Fruit fly (Drosophila melanogaster): Measurements from ENCODE around the gene iPLA2-VIA.

The iPLA2-VIA gene

dm6 chr3L:9847420-9847977, 16.6 kb downstream of the iPLA2-VIA start (continued):
- TF ChIP-seq eyg (GFP tag; optimal IDR thresholded peaks at IDR 0.05): peak; percentile 17
- peak; percentile 37 for TF ChIP-seq pho (GFP tag; optimal IDR thresholded peaks at IDR 0.05)
- TF ChIP-seq ttk (GFP tag; IDR thresholded peaks at IDR 0.05): peak; percentile 48
- TF ChIP-seq CG7357 (GFP tag; IDR thresholded peaks at IDR 0.05): no peak
- peak; percentile 9 for TF ChIP-seq CG17829 (tag; optimal IDR thresholded peaks at IDR 0.05)
- peak; percentile 21; the same call in 1 of the 3 replicates for TF ChIP-seq otp (GFP tag; IDR thresholded peaks at IDR 0.05)
- peak; percentile 9; the same call in 1 of the 3 replicates for TF ChIP-seq Mrtf (GFP tag; IDR thresholded peaks at IDR 0.05)
- peak; percentile 73 for TF ChIP-seq Fer3 (tag; optimal IDR thresholded peaks at IDR 0.05)
- TF ChIP-seq CG6813 (GFP tag; optimal IDR thresholded peaks at IDR 0.05): peak; percentile 13
- no peak for TF ChIP-seq GATAe (GFP tag; conservative IDR thresholded peaks at IDR 0.05)
- TF ChIP-seq CG1233 (GFP tag; optimal IDR thresholded peaks at IDR 0.05): peak; percentile 29
- peak; percentile 26 for TF ChIP-seq nau (GFP tag; optimal IDR thresholded peaks at IDR 0.05)
- TF ChIP-seq sens-2 (GFP tag; IDR thresholded peaks at IDR 0.05): no peak
- TF ChIP-seq wor (GFP tag; IDR thresholded peaks at IDR 0.05): no peak
- TF ChIP-seq Neu2 (GFP tag; optimal IDR thresholded peaks at IDR 0.05; ENCODE audit: borderline replicate concordance): no peak
- peak; percentile 35 for TF ChIP-seq CG18619 (GFP tag; optimal IDR thresholded peaks at IDR 0.05)
- peak; percentile 1 for TF ChIP-seq CG10147 (GFP tag; optimal IDR thresholded peaks at IDR 0.05)
- TF ChIP-seq Lhr (GFP tag; optimal IDR thresholded peaks at IDR 0.05): no peak
- peak; percentile 19 for TF ChIP-seq CG12391 (tag; optimal IDR thresholded peaks at IDR 0.05)
- TF ChIP-seq CG1792 (GFP tag; optimal IDR thresholded peaks at IDR 0.05): peak; percentile 10
- peak; percentile 50 for TF ChIP-seq CG12155 (GFP tag; optimal IDR thresholded peaks at IDR 0.05)
- peak; percentile 34; the same call in 1 of the 2 replicates for TF ChIP-seq CG3847 (GFP tag; IDR thresholded peaks at IDR 0.05)
- TF ChIP-seq CG10366 (GFP tag; IDR thresholded peaks at IDR 0.05): peak; percentile 61
- TF ChIP-seq Optix (GFP tag; IDR thresholded peaks at IDR 0.05): no peak
- no peak for TF ChIP-seq unc-4 (GFP tag; IDR thresholded peaks at IDR 0.05; ENCODE audit: partially characterized antibody)
- TF ChIP-seq CG6765 (GFP tag; optimal IDR thresholded peaks at IDR 0.05): no peak
- TF ChIP-seq Elba2 (GFP tag; optimal IDR thresholded peaks at IDR 0.05): no peak
- TF ChIP-seq vnd (GFP tag; IDR thresholded peaks at IDR 0.05; ENCODE audit: partially characterized antibody): no peak
- TF ChIP-seq CG15011 (GFP tag; optimal IDR thresholded peaks at IDR 0.05): peak; percentile 13
- peak; percentile 47 for TF ChIP-seq CG18599 (GFP tag; optimal IDR thresholded peaks at IDR 0.05)
- peak; percentile 55 for TF ChIP-seq CG12659 (GFP tag; optimal IDR thresholded peaks at IDR 0.05)
- TF ChIP-seq Atf-2 (GFP tag; optimal IDR thresholded peaks at IDR 0.05): no peak
- TF ChIP-seq Bteb2 (GFP tag; optimal IDR thresholded peaks at IDR 0.05): peak; percentile 56
- peak; percentile 67 for TF ChIP-seq mam (GFP tag; optimal IDR thresholded peaks at IDR 0.05)
- TF ChIP-seq Fer2 (tag; optimal IDR thresholded peaks at IDR 0.05): no peak
- TF ChIP-seq prd (optimal IDR thresholded peaks at IDR 0.05): no peak
- TF ChIP-seq prd (GFP tag; IDR thresholded peaks at IDR 0.05): peak; percentile 52; the same call in 1 of the 3 replicates
- TF ChIP-seq CG14965 (GFP tag; optimal IDR thresholded peaks at IDR 0.05; ENCODE audit: borderline replicate concordance): no peak
- TF ChIP-seq Antp (GFP tag; optimal IDR thresholded peaks at IDR 0.05): peak; percentile 22
- TF ChIP-seq stc (GFP tag; IDR thresholded peaks at IDR 0.05): peak; percentile 42

All from whole organism, embryonic.